Fruit fly (Drosophila melanogaster): Measurements from ENCODE around the gene CG18666.

- TF ChIP-seq her (GFP tag; optimal IDR thresholded peaks at IDR 0.05) (no peak), knrl (GFP tag; IDR thresholded peaks at IDR 0.05; ENCODE audit: partially characterized antibody) (no peak), YL-1 (GFP tag; optimal IDR thresholded peaks at IDR 0.05) (no peak), CG8765 (GFP tag; IDR thresholded peaks at IDR 0.05) (no peak), gt (GFP tag; IDR thresholded peaks at IDR 0.05) (no peak)
Measured at dm6 chr2L:11056791-11057332, 22.3 kb downstream of the CG18666 start.

Data from whole organism, embryonic.